Fruit fly (Drosophila melanogaster) whole organism, pupa: ENCODE data around the gene CG15199.
"Not testable (repeated sequence)": the region's sequence is repeated elsewhere in the genome, so short reads cannot be mapped to it uniquely, and the experiment has no call there.

Experiments used
- CG10348 ChIP-seq: fragments of 200-800 bp; sonication (Bioruptor generic); IDR thresholded peaks from 2 replicates; pipeline ENCODE4 v1.3.6; 2022; ENCODE audit warnings: missing biosample characterization, missing genetic modification characterization
- CG12605 ChIP-seq: fragments of 200-800 bp; sonication (Bioruptor generic); IDR thresholded peaks from 2 replicates; pipeline ENCODE4 v1.3.6; 2022; ENCODE audit warnings: missing biosample characterization, missing genetic modification characterization
- CG13204 ChIP-seq: fragments of 200-800 bp; sonication (Bioruptor generic); optimal IDR thresholded peaks from 2 replicates; lab custom pipeline; 2018; ENCODE audit warnings: missing biosample characterization, mild to moderate bottlenecking, missing genetic modification characterization, moderate library complexity
- CG14655 ChIP-seq: fragments of 200-800 bp; sonication (Bioruptor generic); optimal IDR thresholded peaks from 3 replicates; lab custom pipeline; 2017; ENCODE audit warnings: mild to moderate bottlenecking, missing biosample characterization, missing genetic modification reagents, missing genetic modification characterization
- CG15710 ChIP-seq: fragments of 200-800 bp; sonication (Bioruptor generic); optimal IDR thresholded peaks from 2 replicates; lab custom pipeline; 2018; ENCODE audit warnings: missing biosample characterization, mild to moderate bottlenecking, missing genetic modification characterization, moderate library complexity
- CG17806 ChIP-seq: fragments of 200-800 bp; sonication (Bioruptor generic); optimal IDR thresholded peaks from 2 replicates; lab custom pipeline; 2018; ENCODE audit warnings: missing biosample characterization, mild to moderate bottlenecking, missing genetic modification characterization, moderate library complexity
- CG32121 ChIP-seq: fragments of 200-800 bp; sonication (Bioruptor generic); IDR thresholded peaks from 2 replicates; pipeline ENCODE4 v1.3.6; 2022; ENCODE audit warnings: missing biosample characterization, missing genetic modification characterization
- CG34367 ChIP-seq: fragments of 200-800 bp; sonication (Bioruptor generic); optimal IDR thresholded peaks from 2 replicates; lab custom pipeline; 2018; ENCODE audit warnings: missing biosample characterization, mild to moderate bottlenecking, missing genetic modification characterization
- CG4496 ChIP-seq: fragments of 200-800 bp; sonication (Bioruptor generic); IDR thresholded peaks from 3 replicates; pipeline ENCODE4 v1.3.6; 2022; ENCODE audit warnings: missing biosample characterization, missing genetic modification characterization
- CG8159 ChIP-seq: fragments of 200-800 bp; sonication (Bioruptor generic); optimal IDR thresholded peaks from 3 replicates; lab custom pipeline; 2018; ENCODE audit warnings: missing biosample characterization, mild to moderate bottlenecking, missing genetic modification characterization, moderate library complexity
- CG8301 ChIP-seq: fragments of 200-800 bp; sonication (Bioruptor generic); optimal IDR thresholded peaks from 2 replicates; lab custom pipeline; 2018; ENCODE audit warnings: missing biosample characterization, mild to moderate bottlenecking, missing genetic modification characterization
- CG9948 ChIP-seq: fragments of 200-800 bp; sonication (Bioruptor generic); optimal IDR thresholded peaks from 2 replicates; lab custom pipeline; 2018; ENCODE audit warnings: missing biosample characterization, mild to moderate bottlenecking, missing genetic modification characterization, moderate library complexity
- D1 ChIP-seq: fragments of 200-800 bp; sonication (Bioruptor generic); optimal IDR thresholded peaks from 2 replicates; lab custom pipeline; 2018; ENCODE audit warnings: missing biosample characterization, mild to moderate bottlenecking, missing genetic modification characterization, moderate library complexity
- EcR ChIP-seq: fragments of 200-800 bp; sonication (Bioruptor generic); optimal IDR thresholded peaks from 3 replicates; lab custom pipeline; 2019; ENCODE audit warnings: missing biosample characterization, missing genetic modification characterization, mild to moderate bottlenecking, moderate library complexity, missing genetic modification reagents
- Ets98B ChIP-seq: fragments of 200-800 bp; sonication (Bioruptor generic); IDR thresholded peaks from 2 replicates; pipeline ENCODE4 v1.3.6; 2022; ENCODE audit warnings: missing biosample characterization, missing genetic modification characterization
- Pif1A ChIP-seq: fragments of 200-800 bp; sonication (Bioruptor generic); optimal IDR thresholded peaks from 3 replicates; lab custom pipeline; 2016; ENCODE audit warnings: missing biosample characterization, missing genetic modification characterization
- Pif1B ChIP-seq: fragments of 200-800 bp; sonication (Bioruptor generic); optimal IDR thresholded peaks from 3 replicates; lab custom pipeline; 2016; ENCODE audit warnings: missing biosample characterization, missing genetic modification characterization
- Snoo ChIP-seq: fragments of 200-800 bp; sonication (Bioruptor generic); optimal IDR thresholded peaks from 3 replicates; lab custom pipeline; 2017; ENCODE audit warnings: missing biosample characterization, mild to moderate bottlenecking, missing genetic modification characterization, inconsistent platforms
- fd96Ca ChIP-seq: fragments of 200-800 bp; sonication (Bioruptor generic); IDR thresholded peaks from 3 replicates; pipeline ENCODE4 v1.3.6; 2022; ENCODE audit warnings: missing biosample characterization, missing genetic modification characterization
- gl ChIP-seq: fragments of 200-800 bp; sonication (Bioruptor generic); optimal IDR thresholded peaks from 2 replicates; lab custom pipeline; 2018; ENCODE audit warnings: missing biosample characterization, mild to moderate bottlenecking, missing genetic modification characterization
- rn ChIP-seq: fragments of 200-800 bp; sonication (Bioruptor generic); IDR thresholded peaks from 2 replicates; pipeline ENCODE4 v1.3.6; 2022; ENCODE audit warnings: missing biosample characterization, missing genetic modification characterization

Gene CG15199

DNA sequence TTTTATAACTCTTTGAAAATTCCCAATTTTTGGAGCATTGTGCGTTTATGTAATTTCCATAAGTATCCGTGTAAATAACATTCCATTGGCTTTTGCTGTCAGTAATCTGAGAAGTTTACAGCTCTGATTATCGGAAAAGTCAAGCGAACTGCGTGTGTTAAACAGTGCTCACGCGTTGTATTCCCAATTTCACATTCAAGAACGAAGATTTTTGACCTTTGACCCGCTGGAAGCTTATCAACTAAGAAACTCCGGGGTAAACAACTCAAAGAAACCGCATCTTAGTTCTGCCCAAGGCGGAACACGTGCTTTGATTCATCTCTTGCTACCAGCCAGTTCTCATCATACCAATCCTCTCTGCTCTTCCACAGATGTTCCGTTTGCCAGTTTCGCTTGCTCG lies 32.0 kb downstream of the CG15199 start:
- TF ChIP-seq CG14655 (GFP tag; lab: Kevin White, UChicago) (no peak), CG34367 (tag; lab: Kevin White, UChicago) (no peak), CG8301 (tag; lab: Kevin White, UChicago) (no peak), rn (GFP tag; lab: Robert Waterston, UW) (no peak), gl (tag; lab: Kevin White, UChicago) (no peak), D1 (tag; lab: Kevin White, UChicago) (no peak), CG9948 (tag; lab: Kevin White, UChicago) (no peak), CG17806 (no peak), Pif1B (no peak), CG32121 (GFP tag; lab: Robert Waterston, UW) (no peak), CG15710 (tag; lab: Kevin White, UChicago) (no peak), Snoo (tag; lab: Kevin White, UChicago) (no peak), Ets98B (no peak), Pif1A (GFP tag; lab: Kevin White, UChicago) (no peak), CG10348 (GFP tag; lab: Robert Waterston, UW) (no peak), CG4496 (no peak), CG12605 (no peak), CG13204 (GFP tag; lab: Kevin White, UChicago) (no peak), EcR (GFP tag; lab: Kevin White, UChicago) (no peak)

DNA sequence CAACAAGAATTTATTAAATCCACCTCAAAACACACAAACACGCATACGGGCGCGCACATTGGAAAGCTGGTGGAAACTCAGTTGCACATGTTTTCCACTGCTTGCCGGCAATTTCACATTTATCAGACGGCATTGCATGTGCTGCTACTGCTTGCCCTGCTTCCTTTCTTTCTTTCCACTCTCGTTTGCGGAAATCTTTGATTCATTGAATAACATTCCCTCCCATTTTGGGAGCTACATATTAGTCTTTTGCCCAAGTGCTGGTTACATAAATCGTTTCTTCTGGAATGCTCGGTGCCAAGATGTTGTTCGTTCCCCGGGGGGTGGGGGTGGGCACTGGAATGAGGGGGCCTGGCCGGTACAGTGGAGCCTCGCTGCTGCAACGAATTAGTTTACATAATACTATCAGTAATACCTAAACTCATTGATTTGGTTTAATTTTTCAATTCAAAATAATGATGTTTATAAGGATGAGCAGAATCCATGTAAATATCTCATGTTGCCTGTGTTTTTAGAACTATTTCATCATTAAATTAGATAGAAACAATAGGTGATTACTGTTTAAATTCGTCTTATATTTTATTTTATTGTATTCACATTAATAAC lies 32.7 kb downstream of the CG15199 start:
- TF ChIP-seq CG13204 (GFP tag; lab: Kevin White, UChicago) (no peak), Pif1B (no peak), CG10348 (GFP tag; lab: Robert Waterston, UW) (no peak), EcR (GFP tag; lab: Kevin White, UChicago) (no peak), CG15710 (tag; lab: Kevin White, UChicago) (peak; percentile 20), CG4496 (peak; percentile 52; the same call in 1 of the 3 replicates), CG9948 (tag; lab: Kevin White, UChicago) (peak; percentile 22), CG32121 (GFP tag; lab: Robert Waterston, UW) (peak; percentile 47; the same call in 1 of the 2 replicates), fd96Ca (GFP tag; lab: Robert Waterston, UW) (0 out of 3 replicates have a peak, but pooled peaks have one; percentile 31)
- TF ChIP-seq, all 21 proteins: peak for 5

DNA sequence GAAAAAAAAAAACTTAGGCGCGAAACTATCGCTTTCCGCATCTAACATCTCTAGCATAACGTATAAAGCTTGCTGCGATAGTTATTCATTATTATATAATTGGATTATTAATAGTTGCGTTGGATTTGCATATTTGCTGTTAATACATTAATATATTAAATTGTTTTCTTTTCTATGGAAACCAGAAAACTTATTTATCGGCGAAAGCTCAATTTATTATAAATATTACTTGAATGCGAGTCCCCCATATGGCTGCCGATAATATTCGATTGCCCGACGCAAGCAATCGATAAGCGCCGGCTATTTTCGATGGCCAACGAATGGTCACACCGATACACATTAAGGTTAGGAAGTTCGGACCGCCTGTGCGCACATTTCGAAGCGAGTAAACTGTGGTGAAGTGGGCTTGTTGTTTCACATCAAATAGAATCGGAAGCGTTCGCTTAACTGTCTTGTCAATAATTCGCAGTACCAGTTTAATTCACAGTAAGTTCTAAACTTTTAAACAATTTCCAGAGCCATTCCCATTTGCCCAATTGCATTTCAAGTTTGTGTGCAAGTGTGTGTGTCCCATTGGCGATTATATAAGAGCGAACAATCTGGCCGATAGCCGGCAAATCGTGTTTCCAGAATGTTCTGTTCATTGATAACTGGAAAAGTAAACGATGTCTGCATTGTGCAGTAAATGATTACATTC lies 33.3 kb downstream of the CG15199 start, which contains the start of gene Hsp60A:
TSS of gene Hsp60A (plus strand) at position 335 of the 697 bp plus-strand sequence.
- peak; percentile 54 for TF ChIP-seq CG4496
- no peak for TF ChIP-seq EcR (GFP tag; lab: Kevin White, UChicago)
- TF ChIP-seq rn (GFP tag; lab: Robert Waterston, UW): no peak
- TF ChIP-seq CG32121 (GFP tag; lab: Robert Waterston, UW): 0 out of 2 replicates have a peak, but pooled peaks have one; percentile 15
- no peak for TF ChIP-seq CG13204 (GFP tag; lab: Kevin White, UChicago)
- peak; percentile 24 for TF ChIP-seq Snoo (tag; lab: Kevin White, UChicago)
- TF ChIP-seq CG9948 (tag; lab: Kevin White, UChicago): peak; percentile 40
- no peak for TF ChIP-seq gl (tag; lab: Kevin White, UChicago)
- TF ChIP-seq Pif1A (GFP tag; lab: Kevin White, UChicago): no peak
- peak; percentile 39; the same call in 1 of the 2 replicates for TF ChIP-seq Ets98B
- TF ChIP-seq D1 (tag; lab: Kevin White, UChicago): no peak
- peak; percentile 20 for TF ChIP-seq CG34367 (tag; lab: Kevin White, UChicago)
- 0 out of 3 replicates have a peak, but pooled peaks have one; percentile 26 for TF ChIP-seq fd96Ca (GFP tag; lab: Robert Waterston, UW)
- TF ChIP-seq CG10348 (GFP tag; lab: Robert Waterston, UW): no peak
- no peak for TF ChIP-seq CG14655 (GFP tag; lab: Kevin White, UChicago)
- peak; percentile 5 for TF ChIP-seq Pif1B
- TF ChIP-seq CG17806: peak; percentile 23
- TF ChIP-seq CG8159 (tag; lab: Kevin White, UChicago): peak; percentile 46
- no peak for TF ChIP-seq CG8301 (tag; lab: Kevin White, UChicago)
- TF ChIP-seq CG15710 (tag; lab: Kevin White, UChicago): peak; percentile 35
- no peak for TF ChIP-seq CG12605

DNA sequence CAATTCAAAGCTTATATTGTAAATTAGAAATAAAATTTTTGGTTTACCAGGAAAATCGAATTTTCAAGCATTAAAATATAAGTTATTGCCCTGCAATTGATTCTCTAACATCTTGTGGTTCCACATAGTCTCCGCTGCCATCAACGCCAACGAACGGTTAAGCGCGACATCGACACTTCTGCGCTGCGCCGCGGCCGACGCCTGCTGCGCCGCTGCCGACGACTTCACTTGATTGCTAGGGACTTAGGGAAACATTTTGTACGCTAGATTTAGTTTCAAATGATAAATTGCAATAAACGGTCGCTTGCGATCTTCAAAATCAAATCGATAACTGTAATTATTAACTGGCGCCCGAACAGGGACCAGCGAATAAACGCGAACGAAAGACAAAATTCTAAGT lies 45.7 kb downstream of the CG15199 start, which contains the start of gene CG42249:
TSS of gene CG42249 (plus strand) at position 301 of the 400 bp plus-strand sequence.
- not testable (repeated sequence) for TF ChIP-seq CG34367 (tag; lab: Kevin White, UChicago); CG14655 (GFP tag; lab: Kevin White, UChicago); D1 (tag; lab: Kevin White, UChicago)

DNA sequence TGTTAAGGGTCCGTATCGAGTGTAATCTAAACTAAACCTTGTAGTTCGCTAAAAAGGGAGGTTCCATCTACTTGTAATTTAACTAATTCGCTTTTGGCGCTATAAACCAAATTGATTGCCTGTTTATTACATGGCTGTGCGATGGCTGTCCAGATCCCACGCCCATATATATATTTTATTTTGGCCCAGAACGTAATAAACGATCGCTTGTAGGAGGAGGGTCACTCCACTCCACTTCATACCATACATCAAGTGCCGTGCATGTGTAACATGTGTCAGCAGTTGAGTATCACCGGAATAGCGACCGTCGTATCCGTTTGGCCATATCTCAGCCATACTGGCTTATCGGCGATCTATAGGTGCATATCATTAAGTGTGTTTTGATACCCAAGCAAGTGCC lies 46.4 kb downstream of the CG15199 start:
- TF ChIP-seq CG8301 (tag; lab: Kevin White, UChicago) (no peak), Pif1B (no peak), Pif1A (GFP tag; lab: Kevin White, UChicago) (no peak), CG10348 (GFP tag; lab: Robert Waterston, UW) (no peak), D1 (tag; lab: Kevin White, UChicago) (no peak), CG12605 (no peak), CG32121 (GFP tag; lab: Robert Waterston, UW) (no peak), fd96Ca (GFP tag; lab: Robert Waterston, UW) (no peak), CG8159 (tag; lab: Kevin White, UChicago) (no peak), CG34367 (tag; lab: Kevin White, UChicago) (no peak), CG9948 (tag; lab: Kevin White, UChicago) (no peak), CG13204 (GFP tag; lab: Kevin White, UChicago) (no peak)
